Fruit fly (Drosophila melanogaster): ENCODE data around the gene CG13073.

The CG13073 gene

dm6 chr3L:16172809-16173276 lies 44.3 kb downstream of the CG13073 start (continued):
- TF ChIP-seq Eip74EF (GFP tag; optimal IDR thresholded peaks at IDR 0.05) (peak in 1 of 2 experiments; percentile 3), ERR (GFP tag; optimal IDR thresholded peaks at IDR 0.05) (no peak), CG7839 (tag; optimal IDR thresholded peaks at IDR 0.05) (peak; percentile 61), cad (GFP tag; optimal IDR thresholded peaks at IDR 0.05) (no peak), nerfin-1 (tag; optimal IDR thresholded peaks at IDR 0.05) (peak; percentile 0), CG6683 (GFP tag; optimal IDR thresholded peaks at IDR 0.05) (peak; percentile 1), CG13424 (tag; optimal IDR thresholded peaks at IDR 0.05) (peak; percentile 54), HmgD (GFP tag; optimal IDR thresholded peaks at IDR 0.05) (no peak), CoRest (tag; optimal IDR thresholded peaks at IDR 0.05) (peak; percentile 68), crc (GFP tag; optimal IDR thresholded peaks at IDR 0.05) (no peak), CG17359 (tag; optimal IDR thresholded peaks at IDR 0.05) (peak; percentile 31), CG33557 (GFP tag; optimal IDR thresholded peaks at IDR 0.05) (peak; percentile 8), lov (optimal IDR thresholded peaks at IDR 0.05) (no peak), lov (GFP tag; IDR thresholded peaks at IDR 0.05) (no peak), CG17328 (GFP tag; IDR thresholded peaks at IDR 0.05) (no peak), CG17361 (GFP tag; IDR thresholded peaks at IDR 0.05) (peak; percentile 80), org-1 (GFP tag; optimal IDR thresholded peaks at IDR 0.05) (peak; percentile 26), hb (GFP tag; IDR thresholded peaks at IDR 0.05; ENCODE audit: partially characterized antibody) (no peak), CG10979 (tag; optimal IDR thresholded peaks at IDR 0.05) (peak; percentile 54), dpn (GFP tag; optimal IDR thresholded peaks at IDR 0.05) (no peak), ems (GFP tag; optimal IDR thresholded peaks at IDR 0.05) (no peak), ken (GFP tag; IDR thresholded peaks at IDR 0.05) (no peak), Hmx (GFP tag; optimal IDR thresholded peaks at IDR 0.05) (no peak), Nf-YB (GFP tag; optimal IDR thresholded peaks at IDR 0.05) (peak; percentile 12), lola (GFP tag; optimal IDR thresholded peaks at IDR 0.05) (peak in 1 of 3 experiments; percentile 63), ab (GFP tag; optimal IDR thresholded peaks at IDR 0.05) (no peak), CG8281 (tag; optimal IDR thresholded peaks at IDR 0.05) (no peak), CG9876 (GFP tag; optimal IDR thresholded peaks at IDR 0.05) (no peak), Xbp1 (GFP tag; optimal IDR thresholded peaks at IDR 0.05) (peak; percentile 27), Trl (optimal IDR thresholded peaks at IDR 0.05) (no peak), Trl (GFP tag; optimal IDR thresholded peaks at IDR 0.05) (no peak), Ets65A (GFP tag) (peak; percentile 2), tx (GFP tag; optimal IDR thresholded peaks at IDR 0.05) (no peak), yki (optimal IDR thresholded peaks at IDR 0.05) (no peak), Dll (GFP tag; IDR thresholded peaks at IDR 0.05; ENCODE audit: partially characterized antibody) (no peak), CTCF (GFP tag; optimal IDR thresholded peaks at IDR 0.05) (no peak)

- peak; percentile 85 for TF ChIP-seq crol (GFP tag; IDR thresholded peaks at IDR 0.05)
- no peak for TF ChIP-seq CG8290 (GFP tag; optimal IDR thresholded peaks at IDR 0.05)
- peak in 1 of 2 experiments; percentile 6 for TF ChIP-seq CG8290 (tag; optimal IDR thresholded peaks at IDR 0.05)
- TF ChIP-seq Deaf1 (tag; optimal IDR thresholded peaks at IDR 0.05): peak; percentile 14
- TF ChIP-seq ci (GFP tag; IDR thresholded peaks at IDR 0.05): 0 out of 3 replicates have a peak, but pooled peaks have one; percentile 22
- TF ChIP-seq Trl (optimal IDR thresholded peaks at IDR 0.05): peak in 1 of 2 experiments; percentile 18
- TF ChIP-seq Trl (GFP tag; optimal IDR thresholded peaks at IDR 0.05): no peak
- TF ChIP-seq abd-A (tag; optimal IDR thresholded peaks at IDR 0.05): peak; percentile 30
- TF ChIP-seq seq (GFP tag; IDR thresholded peaks at IDR 0.05): 0 out of 2 replicates have a peak, but pooled peaks have one; percentile 35
- no peak for TF ChIP-seq Spps (tag; optimal IDR thresholded peaks at IDR 0.05)
- no peak for TF ChIP-seq CG6813 (GFP tag; optimal IDR thresholded peaks at IDR 0.05)
- peak; percentile 85 for TF ChIP-seq pros (GFP tag; optimal IDR thresholded peaks at IDR 0.05)
- no peak for TF ChIP-seq Vsx1 (GFP tag; optimal IDR thresholded peaks at IDR 0.05)
These were observed 44.7 kb downstream of the CG13073 start for dm6 chr3L:16172381-16172780.

Measured in whole organism, embryonic.